Fruit fly (Drosophila melanogaster): ENCODE results near the gene comm.

DNA sequence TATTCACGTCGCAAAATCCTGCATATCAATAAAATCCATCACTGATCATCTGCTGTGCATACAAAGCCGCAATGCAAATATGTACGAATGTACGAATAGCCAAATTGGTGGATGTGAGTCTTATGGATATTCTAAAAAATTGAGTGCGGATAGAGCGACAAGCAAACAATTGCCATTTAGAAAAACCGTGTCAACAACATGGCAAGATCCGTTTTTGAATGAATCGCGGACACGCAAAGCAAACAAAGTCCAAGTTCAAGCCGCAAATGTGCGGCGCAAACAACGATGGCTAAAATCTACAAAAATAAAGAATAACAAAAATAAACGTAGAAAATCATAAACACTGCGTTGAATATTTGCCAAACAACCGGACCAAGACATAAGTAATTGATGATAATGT, 38.7 kb downstream of the comm start:
- TF ChIP-seq CG3919 (GFP tag; optimal IDR thresholded peaks at IDR 0.05) (no peak), Hr39 (GFP tag; optimal IDR thresholded peaks at IDR 0.05) (no peak), Blimp-1 (GFP tag; optimal IDR thresholded peaks at IDR 0.05) (no peak), OdsH (GFP tag; optimal IDR thresholded peaks at IDR 0.05) (no peak), Ets21C (GFP tag; optimal IDR thresholded peaks at IDR 0.05) (no peak), CG6854 (GFP tag; optimal IDR thresholded peaks at IDR 0.05) (no peak), net (GFP tag; optimal IDR thresholded peaks at IDR 0.05) (no peak), CG16779 (tag; optimal IDR thresholded peaks at IDR 0.05) (no peak)
